Fruit fly (Drosophila melanogaster): ENCODE data around the gene Cap-D3.

The Cap-D3 gene

DNA sequence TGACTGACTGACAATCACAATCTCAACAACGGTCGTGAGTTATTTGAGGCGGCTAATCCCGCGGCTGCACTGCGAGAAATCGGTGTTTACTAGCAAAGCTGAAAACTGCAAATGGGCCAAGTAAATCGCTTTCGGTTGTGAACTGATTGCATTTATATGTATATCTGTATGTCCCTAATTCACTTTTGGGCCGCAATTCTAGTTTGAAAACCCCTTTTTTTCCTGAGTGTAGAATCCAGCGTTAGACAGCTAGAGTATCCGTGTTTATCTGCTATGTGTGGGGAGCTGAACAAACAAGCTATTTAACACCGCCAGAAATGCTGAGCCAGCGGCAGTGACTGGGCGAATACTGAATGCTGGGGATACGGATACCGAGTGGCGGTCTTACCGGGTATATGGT, 49.0 kb upstream of the Cap-D3 start (continued):
- TF ChIP-seq esn (GFP tag; optimal IDR thresholded peaks at IDR 0.05) (peak; percentile 9), Hr38 (GFP tag; optimal IDR thresholded peaks at IDR 0.05) (peak; percentile 39), CG10631 (GFP tag; optimal IDR thresholded peaks at IDR 0.05) (peak; percentile 48), pdm3 (GFP tag; optimal IDR thresholded peaks at IDR 0.05) (peak; percentile 63), Sox102F (GFP tag; optimal IDR thresholded peaks at IDR 0.05) (no peak), CG8119 (GFP tag; IDR thresholded peaks at IDR 0.05) (peak; percentile 76), fd85E (GFP tag; optimal IDR thresholded peaks at IDR 0.05) (no peak), OdsH (GFP tag; optimal IDR thresholded peaks at IDR 0.05) (peak; percentile 45), CG3919 (GFP tag; optimal IDR thresholded peaks at IDR 0.05) (peak; percentile 42), CG11902 (GFP tag; optimal IDR thresholded peaks at IDR 0.05) (no peak), Hr4 (GFP tag; optimal IDR thresholded peaks at IDR 0.05) (peak; percentile 48)

DNA sequence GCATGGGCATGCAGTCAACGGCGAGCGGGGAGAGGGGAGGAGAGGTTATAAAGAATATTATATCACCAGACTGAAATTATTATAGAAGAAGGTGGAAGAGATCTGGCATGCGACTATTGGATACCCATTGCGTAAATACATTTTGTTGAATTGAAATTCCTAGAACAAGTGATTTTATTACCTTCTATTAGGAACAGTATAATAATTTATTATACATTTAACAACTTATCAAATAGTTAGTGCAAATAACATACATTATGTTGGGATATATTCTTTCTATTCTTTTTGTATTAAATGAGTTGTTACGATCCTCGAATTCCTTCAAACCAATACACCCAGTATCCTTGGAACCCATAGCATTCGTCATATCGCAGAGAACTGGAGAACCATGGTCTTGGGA, 47.4 kb upstream of the Cap-D3 start:
- TF ChIP-seq ss (GFP tag; optimal IDR thresholded peaks at IDR 0.05), result peak in 1 of 2 experiments; percentile 41
- TF ChIP-seq Sox14 (GFP tag; optimal IDR thresholded peaks at IDR 0.05), result no peak
- TF ChIP-seq eg (GFP tag; IDR thresholded peaks at IDR 0.05), result no peak
- TF ChIP-seq Eip78C (GFP tag), result peak; percentile 57
- no peak for TF ChIP-seq Smox (GFP tag; optimal IDR thresholded peaks at IDR 0.05)
- peak; percentile 50 for TF ChIP-seq dsx (GFP tag; optimal IDR thresholded peaks at IDR 0.05; ENCODE audit: poor library complexity, severe bottlenecking)
- peak; percentile 55 for TF ChIP-seq CG10669 (GFP tag; optimal IDR thresholded peaks at IDR 0.05)
- TF ChIP-seq CG8632 (GFP tag; optimal IDR thresholded peaks at IDR 0.05), result peak; percentile 5
- TF ChIP-seq Ets96B (tag; optimal IDR thresholded peaks at IDR 0.05), result peak; percentile 55
- TF ChIP-seq achi (GFP tag; optimal IDR thresholded peaks at IDR 0.05), result no peak
- peak; percentile 38 for TF ChIP-seq spab (GFP tag; optimal IDR thresholded peaks at IDR 0.05)
- peak; percentile 12 for TF ChIP-seq CG10631 (GFP tag; optimal IDR thresholded peaks at IDR 0.05)
- peak; percentile 29 for TF ChIP-seq CG6808 (GFP tag; optimal IDR thresholded peaks at IDR 0.05)
- TF ChIP-seq CG3032 (tag; optimal IDR thresholded peaks at IDR 0.05), result peak; percentile 64
- peak; percentile 5 for TF ChIP-seq fd59A (GFP tag; optimal IDR thresholded peaks at IDR 0.05)
- TF ChIP-seq Gug (GFP tag; IDR thresholded peaks at IDR 0.05), result no peak

DNA sequence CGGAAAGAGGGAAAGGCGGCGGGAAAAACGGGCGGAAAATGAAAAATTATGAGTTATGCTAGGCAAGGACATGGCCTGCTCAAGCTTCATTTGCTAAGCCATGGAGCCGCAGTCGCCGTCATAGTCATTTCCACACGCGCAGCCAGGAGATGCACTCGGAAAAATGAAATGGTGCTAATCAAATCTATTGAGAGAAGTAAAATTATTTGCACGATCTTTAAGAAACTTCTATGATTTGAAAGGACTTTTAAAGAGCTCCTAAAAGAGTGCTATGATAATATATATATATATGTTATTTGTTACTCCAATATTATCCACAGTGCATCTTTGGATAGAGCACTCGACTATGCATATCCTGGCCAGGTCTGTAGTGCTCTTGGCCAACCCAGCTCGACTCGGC, 46.6 kb upstream of the Cap-D3 start:
- TF ChIP-seq Ets21C (GFP tag; optimal IDR thresholded peaks at IDR 0.05) (no peak), fkh (GFP tag; optimal IDR thresholded peaks at IDR 0.05) (no peak), CG3032 (tag; optimal IDR thresholded peaks at IDR 0.05) (peak; percentile 74), Sox15 (GFP tag; optimal IDR thresholded peaks at IDR 0.05) (no peak), CG1621 (tag; optimal IDR thresholded peaks at IDR 0.05) (peak; percentile 28), CG15336 (GFP tag; IDR thresholded peaks at IDR 0.05) (peak; percentile 52), vri (GFP tag; optimal IDR thresholded peaks at IDR 0.05) (no peak), CG32006 (GFP tag; optimal IDR thresholded peaks at IDR 0.05) (peak; percentile 51), Hr38 (GFP tag; optimal IDR thresholded peaks at IDR 0.05) (no peak), CG11294 (GFP tag; IDR thresholded peaks at IDR 0.05) (no peak), OdsH (GFP tag; optimal IDR thresholded peaks at IDR 0.05) (peak; percentile 51), svp (GFP tag) (no peak), CG4318 (GFP tag; optimal IDR thresholded peaks at IDR 0.05) (peak; percentile 26), CG8319 (GFP tag; optimal IDR thresholded peaks at IDR 0.05) (no peak), topi (GFP tag; optimal IDR thresholded peaks at IDR 0.05) (no peak), CG6276 (GFP tag; optimal IDR thresholded peaks at IDR 0.05) (no peak), CG10669 (GFP tag; optimal IDR thresholded peaks at IDR 0.05) (peak; percentile 51), lz (GFP tag; optimal IDR thresholded peaks at IDR 0.05) (no peak), Eip78C (GFP tag) (peak; percentile 79), Hr39 (GFP tag; optimal IDR thresholded peaks at IDR 0.05) (no peak), Met (GFP tag; optimal IDR thresholded peaks at IDR 0.05) (no peak), CG7368 (GFP tag; optimal IDR thresholded peaks at IDR 0.05) (no peak), Ets96B (tag; optimal IDR thresholded peaks at IDR 0.05) (peak; percentile 73), CG11762 (GFP tag; optimal IDR thresholded peaks at IDR 0.05; ENCODE audit: insufficient read depth) (no peak), CG3919 (GFP tag; optimal IDR thresholded peaks at IDR 0.05) (peak; percentile 54), cyc (GFP tag; optimal IDR thresholded peaks at IDR 0.05) (no peak), spab (GFP tag; optimal IDR thresholded peaks at IDR 0.05) (peak; percentile 64), CG6854 (GFP tag; optimal IDR thresholded peaks at IDR 0.05) (no peak), Sox102F (GFP tag; optimal IDR thresholded peaks at IDR 0.05) (no peak), Hr4 (GFP tag; optimal IDR thresholded peaks at IDR 0.05) (peak; percentile 9), Eip93F (GFP tag; optimal IDR thresholded peaks at IDR 0.05) (no peak), CG6808 (GFP tag; optimal IDR thresholded peaks at IDR 0.05) (peak; percentile 70), net (GFP tag; optimal IDR thresholded peaks at IDR 0.05) (no peak)

Data from whole organism, prepupa.